Fruit fly (Drosophila melanogaster) whole organism, embryonic: Measurements from ENCODE around the gene CG15625.

Source experiments
- Ada2b ChIP-seq: fragments of 200-800 bp; sonication (Bioruptor generic); IDR thresholded peaks from 2 replicates; pipeline ENCODE4 v1.3.6; 2022; ENCODE audit warnings: missing biosample characterization, missing genetic modification characterization
- BEAF-32 ChIP-seq: fragments of 200-800 bp; sonication (Bioruptor generic); optimal IDR thresholded peaks from 3 replicates; lab custom pipeline; 2017; ENCODE audit warnings: missing biosample characterization, missing genetic modification characterization, mild to moderate bottlenecking, moderate library complexity, missing genetic modification reagents
- BtbVII ChIP-seq: fragments of 200-800 bp; sonication (Bioruptor generic); optimal IDR thresholded peaks from 3 replicates; lab custom pipeline; 2017; ENCODE audit warnings: missing biosample characterization, mild to moderate bottlenecking, missing genetic modification characterization
- CG11093 ChIP-seq: fragments of 200-800 bp; sonication (Bioruptor generic); IDR thresholded peaks from 3 replicates; pipeline ENCODE4 v1.3.6; 2022; ENCODE audit warnings: missing biosample characterization, missing genetic modification characterization
- CG13894 ChIP-seq: fragments of 200-800 bp; sonication (Bioruptor generic); optimal IDR thresholded peaks from 3 replicates; lab custom pipeline; 2018; ENCODE audit warnings: missing biosample characterization, mild to moderate bottlenecking, missing genetic modification characterization, moderate library complexity
- CG14710 ChIP-seq: fragments of 200-800 bp; sonication (Bioruptor generic); optimal IDR thresholded peaks from 3 replicates; lab custom pipeline; 2019; ENCODE audit warnings: missing biosample characterization, mild to moderate bottlenecking, missing genetic modification characterization, moderate library complexity
- CG16779 ChIP-seq: fragments of 200-800 bp; sonication (Bioruptor generic); IDR thresholded peaks from 2 replicates; pipeline ENCODE4 v1.3.6; 2022; ENCODE audit warnings: missing biosample characterization, missing genetic modification characterization
- CG17328 ChIP-seq: fragments of 200-800 bp; sonication (Bioruptor generic); IDR thresholded peaks from 2 replicates; pipeline ENCODE4 v1.3.6; 2022; ENCODE audit warnings: missing biosample characterization, missing genetic modification characterization
- CG17612 ChIP-seq: fragments of 200-800 bp; sonication (Bioruptor generic); IDR thresholded peaks from 2 replicates; pipeline ENCODE4 v1.3.6; 2022; ENCODE audit warnings: missing biosample characterization, missing genetic modification characterization
- CG3065 ChIP-seq: fragments of 200-800 bp; sonication (Bioruptor generic); optimal IDR thresholded peaks from 2 replicates; lab custom pipeline; 2016; ENCODE audit warnings: missing biosample characterization, missing genetic modification characterization
- CG31365 ChIP-seq: fragments of 200-800 bp; sonication (Bioruptor generic); optimal IDR thresholded peaks from 2 replicates; lab custom pipeline; 2018; ENCODE audit warnings: missing biosample characterization, mild to moderate bottlenecking, missing genetic modification characterization
- CG31388 ChIP-seq: fragments of 200-800 bp; sonication (Bioruptor generic); optimal IDR thresholded peaks from 2 replicates; lab custom pipeline; 2016; ENCODE audit warnings: missing biosample characterization, missing genetic modification characterization
- CG32532 ChIP-seq: fragments of 200-800 bp; sonication (Bioruptor generic); IDR thresholded peaks from 2 replicates; pipeline ENCODE4 v1.3.6; 2022; ENCODE audit warnings: missing biosample characterization, missing genetic modification characterization
- CG6175 ChIP-seq: fragments of 200-800 bp; sonication (Bioruptor generic); IDR thresholded peaks from 3 replicates; pipeline ENCODE4 v1.3.6; 2022; ENCODE audit warnings: missing biosample characterization, missing genetic modification characterization
- CG6272 ChIP-seq: fragments of 200-800 bp; sonication (Bioruptor generic); IDR thresholded peaks from 2 replicates; pipeline ENCODE4 v1.3.6; 2022; ENCODE audit warnings: missing biosample characterization, missing genetic modification characterization
- CG7987 ChIP-seq: fragments of 200-800 bp; sonication (Bioruptor generic); optimal IDR thresholded peaks from 2 replicates; lab custom pipeline; 2018; ENCODE audit warnings: missing biosample characterization, mild to moderate bottlenecking, missing genetic modification characterization, moderate library complexity
- CG8089 ChIP-seq: fragments of 200-800 bp; sonication (Bioruptor generic); optimal IDR thresholded peaks from 3 replicates; lab custom pipeline; 2016; ENCODE audit warnings: missing biosample characterization, missing genetic modification characterization
- CG9876 ChIP-seq: fragments of 200-800 bp; sonication (Bioruptor generic); optimal IDR thresholded peaks from 2 replicates; lab custom pipeline; 2016; ENCODE audit warnings: missing biosample characterization, missing genetic modification characterization
- CHES-1-like ChIP-seq: fragments of 200-800 bp; sonication (Bioruptor generic); optimal IDR thresholded peaks from 2 replicates; lab custom pipeline; 2016; ENCODE audit warnings: missing biosample characterization, missing genetic modification characterization
- CTCF ChIP-seq: fragments of 200-800 bp; sonication (Bioruptor generic); optimal IDR thresholded peaks from 2 replicates; lab custom pipeline; 2017; ENCODE audit warnings: missing biosample characterization, mild to moderate bottlenecking, missing genetic modification characterization, moderate library complexity
- Dip3 ChIP-seq: fragments of 200-800 bp; sonication (Bioruptor generic); optimal IDR thresholded peaks from 3 replicates; lab custom pipeline; 2016; ENCODE audit warnings: missing biosample characterization, missing genetic modification characterization
- Dp ChIP-seq: fragments of 200-800 bp; sonication (Bioruptor generic); optimal IDR thresholded peaks from 2 replicates; lab custom pipeline; 2018; ENCODE audit warnings: missing biosample characterization, mild to moderate bottlenecking, missing genetic modification characterization, moderate library complexity
- E2f1 ChIP-seq: fragments of 200-800 bp; sonication (Bioruptor generic); IDR thresholded peaks from 2 replicates; pipeline ENCODE4 v1.3.6; 2022; ENCODE audit warnings: missing biosample characterization, missing genetic modification characterization
- Gsc ChIP-seq: fragments of 200-800 bp; sonication (Bioruptor generic); IDR thresholded peaks from 2 replicates; pipeline ENCODE4 v1.3.6; 2022; ENCODE audit warnings: missing biosample characterization, missing genetic modification characterization
- HLH54F ChIP-seq: fragments of 200-800 bp; sonication (Bioruptor generic); optimal IDR thresholded peaks from 3 replicates; lab custom pipeline; 2016; ENCODE audit warnings: missing biosample characterization, missing genetic modification characterization
- Hey ChIP-seq: fragments of 200-800 bp; sonication (Bioruptor generic); optimal IDR thresholded peaks from 3 replicates; lab custom pipeline; 2018; ENCODE audit warnings: missing biosample characterization, mild to moderate bottlenecking, missing genetic modification characterization
- Hmr ChIP-seq: fragments of 200-800 bp; sonication (Bioruptor generic); optimal IDR thresholded peaks from 3 replicates; lab custom pipeline; 2017; ENCODE audit warnings: mild to moderate bottlenecking, missing biosample characterization, missing genetic modification reagents, missing genetic modification characterization
- Jarid2 ChIP-seq: fragments of 200-800 bp; sonication (Bioruptor generic); optimal IDR thresholded peaks from 3 replicates; lab custom pipeline; 2017; ENCODE audit warnings: mild to moderate bottlenecking, missing biosample characterization, missing genetic modification reagents, missing genetic modification characterization
- Lhr ChIP-seq: fragments of 200-800 bp; sonication (Bioruptor generic); optimal IDR thresholded peaks from 3 replicates; lab custom pipeline; 2017; ENCODE audit warnings: mild to moderate bottlenecking, missing biosample characterization, missing genetic modification reagents, missing genetic modification characterization
- MTF-1 ChIP-seq: fragments of 200-800 bp; sonication (Bioruptor generic); optimal IDR thresholded peaks from 2 replicates; lab custom pipeline; 2018; ENCODE audit warnings: missing biosample characterization, mild to moderate bottlenecking, missing genetic modification characterization, borderline replicate concordance
- Mrtf ChIP-seq: fragments of 200-800 bp; sonication (Bioruptor generic); IDR thresholded peaks from 3 replicates; pipeline ENCODE4 v1.3.6; 2022; ENCODE audit warnings: missing biosample characterization, missing genetic modification characterization
- Oaz ChIP-seq: fragments of 200-800 bp; sonication (Bioruptor generic); IDR thresholded peaks from 2 replicates; pipeline ENCODE4 v1.3.6; 2022; ENCODE audit warnings: missing biosample characterization, missing genetic modification characterization
- Ptx1 ChIP-seq: fragments of 200-800 bp; sonication (Bioruptor generic); IDR thresholded peaks from 2 replicates; pipeline ENCODE4 v1.3.6; 2022; ENCODE audit warnings: missing biosample characterization, missing genetic modification characterization
- Sry-β ChIP-seq: fragments of 200-800 bp; sonication (Bioruptor generic); optimal IDR thresholded peaks from 2 replicates; lab custom pipeline; 2018; ENCODE audit warnings: missing biosample characterization, mild to moderate bottlenecking, missing genetic modification characterization, moderate library complexity
- ara ChIP-seq: fragments of 200-800 bp; sonication (Bioruptor generic); IDR thresholded peaks from 2 replicates; pipeline ENCODE4 v1.3.6; 2022; ENCODE audit warnings: missing biosample characterization, missing genetic modification characterization
- br ChIP-seq: fragments of >200 bp; optimal IDR thresholded peaks from 2 replicates; lab custom pipeline; 2017
- croc ChIP-seq: fragments of 200-800 bp; sonication (Bioruptor generic); conservative IDR thresholded peaks from 3 replicates; pipeline ENCODE4 v1.3.6; 2022; ENCODE audit warnings: missing biosample characterization, missing genetic modification characterization
- dati ChIP-seq: fragments of 200-800 bp; sonication (Bioruptor generic); IDR thresholded peaks from 2 replicates; pipeline ENCODE4 v1.3.6; 2022; ENCODE audit warnings: missing biosample characterization, missing genetic modification characterization
- fd64A ChIP-seq: fragments of 200-800 bp; sonication (Bioruptor generic); optimal IDR thresholded peaks from 3 replicates; lab custom pipeline; 2018; ENCODE audit warnings: missing biosample characterization, mild to moderate bottlenecking, missing genetic modification characterization
- ftz-f1 ChIP-seq: fragments of 200-800 bp; sonication (Bioruptor generic); optimal IDR thresholded peaks from 2 replicates; lab custom pipeline; 2016; ENCODE audit warnings: missing biosample characterization, missing genetic modification characterization
- gce ChIP-seq: fragments of 200-800 bp; sonication (Bioruptor generic); IDR thresholded peaks from 3 replicates; pipeline ENCODE4 v1.3.6; 2022; ENCODE audit warnings: missing biosample characterization, missing genetic modification characterization
- gfzf ChIP-seq: fragments of 200-800 bp; sonication (Bioruptor generic); optimal IDR thresholded peaks from 2 replicates; lab custom pipeline; 2016; ENCODE audit warnings: missing biosample characterization, mild to moderate bottlenecking, missing genetic modification characterization, moderate library complexity
- hb ChIP-seq: fragments of 200-800 bp; sonication (Bioruptor generic); IDR thresholded peaks from 3 replicates; pipeline ENCODE4 v1.3.6; 2022; ENCODE audit warnings: missing biosample characterization, missing genetic modification characterization; ENCODE audit not compliant: partially characterized antibody
- kay ChIP-seq: fragments of 200-800 bp; sonication (Bioruptor generic); optimal IDR thresholded peaks from 2 replicates; lab custom pipeline; 2016; ENCODE audit warnings: missing biosample characterization, missing genetic modification characterization
- mam ChIP-seq: fragments of 200-800 bp; sonication (Bioruptor generic); optimal IDR thresholded peaks from 3 replicates; lab custom pipeline; 2016; ENCODE audit warnings: missing biosample characterization, missing genetic modification characterization
- peb ChIP-seq: fragments of 200-800 bp; sonication (Bioruptor generic); IDR thresholded peaks from 2 replicates; pipeline ENCODE4 v1.3.6; 2022; ENCODE audit warnings: missing biosample characterization, missing genetic modification characterization
- pita ChIP-seq: fragments of 200-800 bp; sonication (Bioruptor generic); optimal IDR thresholded peaks from 2 replicates; lab custom pipeline; 2017; ENCODE audit warnings: missing biosample characterization, mild to moderate bottlenecking, missing genetic modification characterization
- slbo ChIP-seq: fragments of 200-800 bp; sonication (Bioruptor generic); IDR thresholded peaks from 2 replicates; pipeline ENCODE4 v1.3.6; 2022; ENCODE audit warnings: missing biosample characterization, missing genetic modification characterization
- slp2 ChIP-seq: fragments of 200-800 bp; sonication (Bioruptor generic); optimal IDR thresholded peaks from 2 replicates; lab custom pipeline; 2016; ENCODE audit warnings: missing biosample characterization, missing genetic modification characterization
- stc ChIP-seq: fragments of 200-800 bp; sonication (Bioruptor generic); IDR thresholded peaks from 2 replicates; pipeline ENCODE4 v1.3.6; 2022; ENCODE audit warnings: missing biosample characterization, missing genetic modification characterization
- tna ChIP-seq: fragments of 200-800 bp; sonication (Bioruptor generic); IDR thresholded peaks from 2 replicates; pipeline ENCODE4 v1.3.6; 2022; ENCODE audit warnings: missing biosample characterization, missing genetic modification characterization; ENCODE audit not compliant: partially characterized antibody
- wek ChIP-seq: fragments of 200-800 bp; sonication (Bioruptor generic); optimal IDR thresholded peaks from 3 replicates; lab custom pipeline; 2018; ENCODE audit warnings: missing biosample characterization, mild to moderate bottlenecking, missing genetic modification characterization, moderate library complexity

Gene CG15625

dm6 chr2L:4847191-4847853 is 42.5 kb upstream of the CG15625 start, which contains the start of the genes mxt and CG11927 (continued):
- TF ChIP-seq CG11093 (GFP tag; lab: Robert Waterston, UW), result 0 out of 3 replicates have a peak, but pooled peaks have one; percentile 31
- TF ChIP-seq peb (GFP tag; lab: Robert Waterston, UW), result no peak
- TF ChIP-seq gfzf (GFP tag; lab: Kevin White, UChicago), result no peak
- peak; percentile 61 for TF ChIP-seq CG32532 (GFP tag; lab: Robert Waterston, UW)
- TF ChIP-seq Ada2b (GFP tag; lab: Robert Waterston, UW), result no peak
- TF ChIP-seq slbo, result peak; percentile 86
- TF ChIP-seq CG17328 (GFP tag; lab: Robert Waterston, UW), result 0 out of 2 replicates have a peak, but pooled peaks have one; percentile 20
- TF ChIP-seq wek (GFP tag; lab: Kevin White, UChicago), result no peak
- peak; percentile 55; the same call in 1 of the 2 replicates for TF ChIP-seq CG6272
- TF ChIP-seq CG7987 (GFP tag; lab: Kevin White, UChicago), result no peak
- TF ChIP-seq CG14710 (tag; lab: Kevin White, UChicago), result peak; percentile 63
- TF ChIP-seq croc, result no peak
- TF ChIP-seq Hmr, result no peak
- TF ChIP-seq Mrtf, result peak; percentile 27; the same call in 1 of the 3 replicates
- no peak for TF ChIP-seq dati
- peak; percentile 33 for TF ChIP-seq Dip3 (GFP tag; lab: Kevin White, UChicago)
- peak; percentile 15 for TF ChIP-seq CG8089 (GFP tag; lab: Kevin White, UChicago)
- TF ChIP-seq kay, result peak; percentile 37
- no peak for TF ChIP-seq fd64A (GFP tag; lab: Kevin White, UChicago)
- TF ChIP-seq BEAF-32 (GFP tag; lab: Kevin White, UChicago), result peak; percentile 86
- TF ChIP-seq hb (GFP tag; lab: Robert Waterston, UW), result peak; percentile 75
- TF ChIP-seq tna (GFP tag; lab: Robert Waterston, UW), result peak; percentile 77
- TF ChIP-seq ara (GFP tag; lab: Robert Waterston, UW), result 0 out of 2 replicates have a peak, but pooled peaks have one; percentile 37
- no peak for TF ChIP-seq E2f1 (GFP tag; lab: Robert Waterston, UW)
- TF ChIP-seq HLH54F (GFP tag; lab: Kevin White, UChicago), result peak; percentile 64
- TF ChIP-seq slp2 (GFP tag; lab: Kevin White, UChicago), result no peak
- TF ChIP-seq pita, result no peak
- TF ChIP-seq Oaz (GFP tag; lab: Robert Waterston, UW), result no peak
- TF ChIP-seq Hey, result no peak
- TF ChIP-seq BtbVII (GFP tag; lab: Kevin White, UChicago), result no peak
- no peak for TF ChIP-seq CG31388
- peak; percentile 88 for TF ChIP-seq Sry-β (GFP tag; lab: Kevin White, UChicago)
- no peak for TF ChIP-seq gce (GFP tag; lab: Robert Waterston, UW)
- TF ChIP-seq CG31365, result no peak
- peak; percentile 67 for TF ChIP-seq mam (GFP tag; lab: Kevin White, UChicago)

- TF ChIP-seq Jarid2, result no peak
- peak; percentile 93 for TF ChIP-seq kay
- peak; percentile 62 for TF ChIP-seq Gsc (GFP tag; lab: Robert Waterston, UW)
- TF ChIP-seq CG13894 (tag; lab: Kevin White, UChicago), result peak; percentile 94
- 0 out of 2 replicates have a peak, but pooled peaks have one; percentile 63 for TF ChIP-seq CG16779 (GFP tag; lab: Robert Waterston, UW)
- peak; percentile 84 for TF ChIP-seq MTF-1 (GFP tag; lab: Kevin White, UChicago)
- peak; percentile 75 for TF ChIP-seq CHES-1-like (GFP tag; lab: Kevin White, UChicago)
- peak; percentile 57 for TF ChIP-seq Lhr (GFP tag; lab: Kevin White, UChicago)
- no peak for TF ChIP-seq br (lab: Kevin White, UChicago)
- TF ChIP-seq CG6175 (GFP tag; lab: Robert Waterston, UW), result peak; percentile 93
- TF ChIP-seq CG17612 (GFP tag; lab: Robert Waterston, UW), result peak; percentile 95
- peak; percentile 37 for TF ChIP-seq CTCF (GFP tag; lab: Kevin White, UChicago)
- peak; percentile 10 for TF ChIP-seq Dp
- TF ChIP-seq Ptx1 (GFP tag; lab: Robert Waterston, UW), result peak; percentile 98
- TF ChIP-seq CG3065 (GFP tag; lab: Kevin White, UChicago), result peak; percentile 81
- peak; percentile 98 for TF ChIP-seq stc (GFP tag; lab: Robert Waterston, UW)
- peak; percentile 95 for TF ChIP-seq CG6272
- TF ChIP-seq CG9876, result peak; percentile 49
- TF ChIP-seq ftz-f1 (GFP tag; lab: Kevin White, UChicago), result peak; percentile 61
Measured at dm6 chr2L:4850356-4850755, 39.4 kb upstream of the CG15625 start, which contains the start of the genes mRpS2 and Mon1. TSS of gene mRpS2 (minus strand) at chr2L:4850419. TSS of gene Mon1 (plus strand) at chr2L:4850641.
